Fruit fly (Drosophila melanogaster): Measurements from ENCODE around the gene ppk7.

- no peak for TF ChIP-seq fru (GFP tag; optimal IDR thresholded peaks at IDR 0.05)
- TF ChIP-seq pan (optimal IDR thresholded peaks at IDR 0.05) = no peak
- TF ChIP-seq OdsH (GFP tag; optimal IDR thresholded peaks at IDR 0.05) = no peak
- no peak for TF ChIP-seq lola (GFP tag; optimal IDR thresholded peaks at IDR 0.05)
- no peak for TF ChIP-seq tai (GFP tag; optimal IDR thresholded peaks at IDR 0.05)
- no peak for TF ChIP-seq psq (GFP tag; optimal IDR thresholded peaks at IDR 0.05)
- TF ChIP-seq Myc (optimal IDR thresholded peaks at IDR 0.05) = no peak
- TF ChIP-seq Hr78 (GFP tag; optimal IDR thresholded peaks at IDR 0.05) = no peak
- no peak for TF ChIP-seq Dfd (GFP tag; optimal IDR thresholded peaks at IDR 0.05)
- TF ChIP-seq br (GFP tag; optimal IDR thresholded peaks at IDR 0.05) = no peak
Measured at dm6 chr2L:6356134-6356533, 2.0 kb upstream of the ppk7 start.
